Fruit fly (Drosophila melanogaster) Kc167 (cell line): ENCODE data around the gene wb.

Experiments used
- Myc ChIP-seq: fragments of >200 bp; optimal IDR thresholded peaks from 2 replicates; lab custom pipeline; 2017; ENCODE audit warnings: missing external identifiers
- Sin3A ChIP-seq: fragments of >200 bp; optimal IDR thresholded peaks from 2 replicates; lab custom pipeline; 2018; ENCODE audit warnings: missing external identifiers
- h ChIP-seq: fragments of >200 bp; optimal IDR thresholded peaks from 3 replicates; lab custom pipeline; 2018; ENCODE audit warnings: missing external identifiers
- insv ChIP-seq: fragments of >200 bp; optimal IDR thresholded peaks from 3 replicates; lab custom pipeline; 2018; ENCODE audit warnings: missing external identifiers
- psq ChIP-seq: fragments of >200 bp; optimal IDR thresholded peaks from 2 replicates; lab custom pipeline; 2017; ENCODE audit warnings: missing external identifiers
- ttk ChIP-seq: sonication (Bioruptor generic); optimal IDR thresholded peaks from 2 replicates; lab custom pipeline; 2017; ENCODE audit warnings: missing external identifiers

DNA sequence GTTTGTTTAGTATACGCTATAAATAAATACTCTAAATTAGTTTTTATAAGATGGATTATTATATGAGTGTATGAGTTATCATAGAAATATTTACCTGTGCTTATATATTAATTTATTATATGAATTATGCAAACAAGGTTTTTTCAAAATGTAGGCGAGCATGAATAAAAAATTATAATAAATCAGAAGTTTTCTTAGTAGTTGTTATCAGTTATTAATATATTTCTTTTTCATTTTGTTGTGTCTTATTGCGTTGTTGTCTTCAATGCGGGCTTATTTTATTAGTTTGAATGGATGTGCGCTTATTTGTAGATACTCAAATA lies 93.0 kb downstream of the wb start:
- no peak for TF ChIP-seq h (lab: Kevin White, UChicago)
- no peak for TF ChIP-seq psq
- no peak for TF ChIP-seq Sin3A (lab: Kevin White, UChicago)
- TF ChIP-seq Myc (lab: Kevin White, UChicago) = no peak
- no peak for TF ChIP-seq insv (lab: Kevin White, UChicago)
- no peak for TF ChIP-seq ttk (lab: Kevin White, UChicago)
